Worm (Caenorhabditis elegans): ENCODE data around the gene Y51B9A.7.

Y51B9A.7 gene

DNA sequence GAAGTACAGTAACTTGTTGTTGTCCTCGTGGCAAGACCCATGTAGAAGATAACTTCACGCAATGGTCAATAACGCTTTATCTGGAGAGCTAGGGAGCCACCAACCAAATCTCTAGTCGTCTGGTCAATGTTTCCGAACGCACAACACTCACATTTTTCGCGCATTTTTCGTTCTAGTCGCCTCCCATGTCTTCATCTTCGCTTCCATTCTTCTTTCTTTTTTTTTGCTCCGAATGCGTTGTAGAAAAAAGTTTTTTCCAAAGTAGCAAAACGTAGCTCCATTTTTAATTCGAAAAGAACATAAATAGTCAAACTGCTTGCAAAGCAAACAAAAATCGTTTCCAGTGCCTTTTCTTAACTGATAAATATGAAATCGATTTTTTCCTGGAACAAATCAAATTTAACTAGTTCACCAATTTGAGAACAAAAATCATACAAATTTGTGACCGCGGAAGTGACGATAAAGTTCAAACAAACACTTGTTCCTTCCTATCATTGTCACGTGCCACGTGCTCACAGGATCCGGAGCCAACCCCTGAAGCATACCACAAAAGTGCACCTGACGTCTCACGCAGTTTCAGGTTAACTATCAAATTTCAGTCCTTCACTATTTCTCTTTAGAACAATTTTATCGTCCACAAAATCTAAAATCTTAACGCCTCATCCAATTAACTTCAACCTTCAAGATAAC is 19.1 kb downstream of the Y51B9A.7 start:
- TF ChIP-seq lin-14 (GFP tag; optimal IDR thresholded peaks at IDR 0.05) (no peak), elt-2 (tag; optimal IDR thresholded peaks at IDR 0.05) (peak; percentile 18)

DNA sequence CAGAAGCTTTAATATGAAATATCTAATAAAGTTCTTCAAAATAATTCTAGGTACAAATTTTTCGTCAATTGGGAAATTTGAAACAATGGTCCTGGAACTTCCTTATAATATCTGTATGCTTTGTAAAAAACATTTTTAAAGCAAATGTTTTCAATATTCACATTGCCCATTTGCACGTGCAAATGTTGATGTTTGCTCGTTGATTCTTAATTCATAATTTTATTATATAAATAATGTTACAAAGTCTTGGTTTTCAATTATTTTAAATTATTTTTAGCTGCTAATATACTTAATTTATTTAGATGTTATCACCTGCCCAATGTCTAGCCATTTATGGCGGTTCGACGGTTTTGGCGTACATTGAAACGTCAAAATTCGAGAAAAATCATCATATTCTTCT is 22.1 kb downstream of the Y51B9A.7 start, which contains the start of gene M176.11:
M176.11 (plus strand) TSS at position 301 of the 400 bp plus-strand sequence.
- TF ChIP-seq ceh-82 (tag; optimal IDR thresholded peaks at IDR 0.05) = no peak
- no peak for TF ChIP-seq unc-62 (GFP tag; optimal IDR thresholded peaks at IDR 0.05)
- no peak for TF ChIP-seq blmp-1 (tag; optimal IDR thresholded peaks at IDR 0.05)
- TF ChIP-seq lir-3 (tag; optimal IDR thresholded peaks at IDR 0.05; ENCODE audit: poor library complexity) = no peak
- no peak for TF ChIP-seq jun-1 (tag; optimal IDR thresholded peaks at IDR 0.05)
- TF ChIP-seq fkh-8 (tag; optimal IDR thresholded peaks at IDR 0.05) = no peak
- no peak for TF ChIP-seq ces-1 (GFP tag; optimal IDR thresholded peaks at IDR 0.05)
- no peak for TF ChIP-seq skn-1 (tag; optimal IDR thresholded peaks at IDR 0.05)
- no peak for TF ChIP-seq grh-1 (GFP tag; IDR thresholded peaks at IDR 0.05)
- TF ChIP-seq nhr-77 (tag; optimal IDR thresholded peaks at IDR 0.05) = no peak
- TF ChIP-seq lin-14 (GFP tag; optimal IDR thresholded peaks at IDR 0.05) = no peak
- no peak for TF ChIP-seq nhr-71 (tag; optimal IDR thresholded peaks at IDR 0.05)
- TF ChIP-seq ztf-4 (tag; optimal IDR thresholded peaks at IDR 0.05) = no peak
- TF ChIP-seq egl-13 (tag; optimal IDR thresholded peaks at IDR 0.05) = no peak
- TF ChIP-seq C16A3.4 (tag; optimal IDR thresholded peaks at IDR 0.05) = no peak

DNA sequence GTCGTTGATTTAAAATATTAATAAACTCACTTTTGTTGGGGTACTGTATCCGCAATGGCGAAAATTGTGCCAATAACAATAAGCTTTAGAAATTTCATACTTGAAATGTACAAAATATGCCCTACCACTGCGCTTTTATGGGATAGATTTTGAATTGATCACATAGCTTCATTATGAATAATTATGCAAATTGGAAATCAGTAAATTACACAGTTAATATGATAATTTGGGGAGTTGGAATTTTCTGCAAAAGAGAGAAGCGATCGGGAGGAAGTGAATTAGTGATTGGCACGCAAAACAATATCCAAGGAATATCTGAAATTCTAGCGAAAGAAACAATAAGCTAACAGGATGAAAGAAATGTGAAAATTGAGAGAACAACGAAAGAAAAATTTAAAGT is 26.2 kb downstream of the Y51B9A.7 start, which contains the start of gene M176.10:
M176.10 (minus strand) TSS at position 101 of the 400 bp plus-strand sequence.
- TF ChIP-seq hlh-4 (tag; optimal IDR thresholded peaks at IDR 0.05) (no peak), elt-2 (tag; optimal IDR thresholded peaks at IDR 0.05) (no peak), dpl-1 (GFP tag; optimal IDR thresholded peaks at IDR 0.05) (no peak), pqm-1 (tag; optimal IDR thresholded peaks at IDR 0.05) (no peak)

DNA sequence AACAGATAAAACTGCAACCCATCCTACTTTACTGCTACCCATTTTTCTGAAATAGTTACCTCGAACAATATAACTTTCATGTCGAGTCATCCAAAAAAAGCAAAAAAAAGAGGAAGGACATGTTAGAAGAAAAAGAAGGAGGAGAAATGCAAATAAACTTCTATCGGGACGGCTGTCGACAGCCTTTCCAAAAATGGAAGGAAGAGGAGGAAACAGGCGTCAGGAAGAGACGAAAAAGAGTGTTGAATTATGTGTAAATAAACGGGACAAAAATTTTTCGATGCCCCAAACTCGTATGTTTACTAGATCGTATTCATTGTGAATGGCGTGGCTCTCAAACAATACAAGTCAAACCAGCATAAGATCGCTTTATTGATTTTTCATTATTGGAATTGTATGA is 27.8 kb downstream of the Y51B9A.7 start, which contains the start of gene M176.5:
M176.5 (minus strand) TSS at position 101 of the 400 bp plus-strand sequence.
- no peak for TF ChIP-seq ceh-88 (GFP tag; IDR thresholded peaks at IDR 0.05)
- TF ChIP-seq lin-14 (GFP tag; optimal IDR thresholded peaks at IDR 0.05) = peak; percentile 42

DNA sequence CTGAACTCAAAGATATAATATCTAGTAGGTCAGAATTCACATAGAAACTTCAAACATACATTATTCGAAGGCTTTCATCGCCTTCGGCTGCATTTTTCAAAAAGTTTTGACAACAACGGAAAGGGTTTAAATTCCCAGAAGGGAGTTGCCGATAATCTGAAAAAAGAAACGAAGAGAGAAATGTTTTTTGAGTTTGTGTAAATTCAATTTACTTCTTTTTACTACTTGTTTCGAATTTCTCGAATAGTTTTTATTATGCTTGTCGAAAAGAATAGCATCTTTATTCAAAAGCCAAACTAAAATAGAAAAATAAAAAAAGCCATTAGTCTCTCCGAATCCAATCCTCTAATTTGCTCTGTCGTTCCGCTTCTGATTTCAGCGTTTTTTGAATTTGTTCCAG is 31.3 kb downstream of the Y51B9A.7 start:
- TF ChIP-seq egl-13 (tag; optimal IDR thresholded peaks at IDR 0.05) (no peak), lin-14 (GFP tag; optimal IDR thresholded peaks at IDR 0.05) (peak; percentile 58), egl-27 (tag; optimal IDR thresholded peaks at IDR 0.05) (no peak), unc-62 (GFP tag; optimal IDR thresholded peaks at IDR 0.05) (no peak), fkh-10 (GFP tag; optimal IDR thresholded peaks at IDR 0.05) (peak; percentile 33), lin-39 (tag; optimal IDR thresholded peaks at IDR 0.05) (no peak), nhr-77 (tag; optimal IDR thresholded peaks at IDR 0.05) (no peak), unc-98 (GFP tag; IDR thresholded peaks at IDR 0.05) (no peak), nhr-20 (tag; optimal IDR thresholded peaks at IDR 0.05) (no peak), tlp-1 (tag; optimal IDR thresholded peaks at IDR 0.05) (no peak), isw-1 (GFP tag; IDR thresholded peaks at IDR 0.05) (no peak), hlh-17 (GFP tag; optimal IDR thresholded peaks at IDR 0.05; ENCODE audit: borderline replicate concordance) (no peak), ztf-4 (tag; optimal IDR thresholded peaks at IDR 0.05) (no peak), ama-1 (optimal IDR thresholded peaks at IDR 0.05) (no peak), nhr-19 (GFP tag; conservative IDR thresholded peaks at IDR 0.05) (no peak)

DNA sequence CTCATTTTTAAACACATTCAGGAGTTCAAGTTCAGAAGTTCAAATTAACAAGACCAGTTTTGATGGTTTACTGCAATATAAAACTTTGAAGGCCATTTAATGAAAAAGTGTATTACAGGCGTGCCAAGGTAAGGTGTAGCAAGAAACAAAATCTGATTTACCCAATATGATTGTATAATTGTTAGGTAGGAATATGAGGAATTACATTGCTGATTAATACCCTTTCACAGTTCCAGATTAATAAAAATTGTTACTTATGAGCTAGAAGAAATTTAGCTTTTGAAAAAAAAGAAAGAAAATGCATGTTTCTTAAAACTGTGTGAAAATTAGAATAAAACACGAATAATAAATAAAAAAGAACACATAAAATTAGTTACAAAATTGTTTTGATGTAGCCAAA is 33.8 kb downstream of the Y51B9A.7 start, which contains the start of gene kin-15:
kin-15 (minus strand) TSS at position 101 of the 400 bp plus-strand sequence.
- TF ChIP-seq zip-4 (GFP tag; optimal IDR thresholded peaks at IDR 0.05) (no peak), efl-1 (optimal IDR thresholded peaks at IDR 0.05) (no peak), efl-1 (GFP tag; optimal IDR thresholded peaks at IDR 0.05 in 1 of 2) (peak in 1 of 2 experiments; percentile 59)

All from whole organism, L1 larva.